Worm (Caenorhabditis elegans): ENCODE data around the gene ZK262.9.

DNA sequence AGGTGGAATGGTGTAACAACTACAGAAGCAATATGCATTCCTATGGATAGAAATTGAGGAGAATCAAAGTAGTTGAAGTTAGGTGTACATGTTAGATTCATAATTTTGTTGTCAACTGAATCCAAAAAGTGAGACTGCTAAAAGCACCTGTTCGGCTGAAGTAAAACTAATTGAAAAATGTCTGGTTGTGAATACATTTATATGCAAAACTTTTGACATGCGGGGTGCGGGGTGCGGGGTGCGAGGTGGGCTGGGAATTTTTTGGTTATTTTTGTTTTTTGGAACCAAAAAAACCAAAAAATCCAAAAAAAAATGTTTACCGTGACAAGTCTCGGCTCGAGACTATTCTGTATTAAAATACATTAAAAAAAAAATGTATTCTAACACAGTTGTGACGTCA, 29.4 kb upstream of the ZK262.9 start, which contains the start of gene srh-207:
- TF ChIP-seq ama-1 (optimal IDR thresholded peaks at IDR 0.05), result no peak
- TF ChIP-seq B0310.2 (tag; optimal IDR thresholded peaks at IDR 0.05), result no peak
- no peak for TF ChIP-seq sea-1 (GFP tag; conservative IDR thresholded peaks at IDR 0.05)
- no peak for TF ChIP-seq hmbx-1 (tag; optimal IDR thresholded peaks at IDR 0.05)
- no peak for TF ChIP-seq ceh-36 (tag; optimal IDR thresholded peaks at IDR 0.05)
- TF ChIP-seq flt-1 (GFP tag; IDR thresholded peaks at IDR 0.05), result no peak
- TF ChIP-seq pes-1 (GFP tag; IDR thresholded peaks at IDR 0.05), result no peak
- no peak for TF ChIP-seq tra-4 (tag; optimal IDR thresholded peaks at IDR 0.05)
- no peak for TF ChIP-seq hmg-4 (GFP tag; optimal IDR thresholded peaks at IDR 0.05)
- TF ChIP-seq tbx-37 (GFP tag; conservative IDR thresholded peaks at IDR 0.05), result no peak
- no peak for TF ChIP-seq ets-7 (tag; optimal IDR thresholded peaks at IDR 0.05)
- no peak for TF ChIP-seq aly-1 (tag; optimal IDR thresholded peaks at IDR 0.05)

Measured in whole organism, early embryonic.